Fruit fly (Drosophila melanogaster) whole organism: ENCODE measurements around the gene RpS9.

Experiments
- CG8478 ChIP-seq: fragments of >200 bp; optimal IDR thresholded peaks from 2 replicates; lab custom pipeline; 2018; ENCODE audit warnings: inconsistent platforms
- Dll ChIP-seq: fragments of >200 bp; optimal IDR thresholded peaks from 2 replicates; lab custom pipeline; 2017
- pan ChIP-seq: fragments of >200 bp; optimal IDR thresholded peaks from 2 replicates; lab custom pipeline; 2017
- psq ChIP-seq: fragments of >200 bp; optimal IDR thresholded peaks from 2 replicates; lab custom pipeline; 2017
- usp ChIP-seq: fragments of >200 bp; optimal IDR thresholded peaks from 2 replicates; lab custom pipeline; 2017; ENCODE audit warnings: missing biosample characterization, missing genetic modification characterization, mixed read lengths

DNA sequence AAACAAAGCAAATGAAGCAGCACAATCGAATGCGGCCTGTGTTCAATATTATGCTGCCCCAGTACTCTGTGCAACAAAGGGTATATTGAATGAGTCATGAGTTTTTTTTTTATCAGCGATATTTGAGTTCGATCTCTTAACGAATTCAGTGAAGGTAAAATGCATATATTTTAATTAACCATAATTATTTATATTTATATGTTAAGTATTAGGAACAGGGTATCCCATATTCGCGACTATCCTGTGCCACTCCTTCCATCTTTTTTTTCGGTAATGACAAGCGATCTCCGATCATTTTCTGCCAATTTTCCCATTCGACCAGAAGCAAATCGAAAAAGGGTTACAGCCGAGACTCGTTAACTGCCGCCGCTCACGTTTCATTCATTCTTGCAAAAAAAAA is 47.7 kb upstream of the RpS9 start:
- TF ChIP-seq pan (lab: Kevin White, UChicago) (no peak), Dll (lab: Kevin White, UChicago) (no peak), usp (GFP tag; lab: Kevin White, UChicago) (no peak), CG8478 (lab: Kevin White, UChicago) (no peak), psq (lab: Kevin White, UChicago) (no peak)
